Worm (Caenorhabditis elegans): ENCODE results near the gene rpl-35.
A peak's percentile ranks its signal among the peaks of the same experiment; 100 is the strongest.

The rpl-35 gene

DNA sequence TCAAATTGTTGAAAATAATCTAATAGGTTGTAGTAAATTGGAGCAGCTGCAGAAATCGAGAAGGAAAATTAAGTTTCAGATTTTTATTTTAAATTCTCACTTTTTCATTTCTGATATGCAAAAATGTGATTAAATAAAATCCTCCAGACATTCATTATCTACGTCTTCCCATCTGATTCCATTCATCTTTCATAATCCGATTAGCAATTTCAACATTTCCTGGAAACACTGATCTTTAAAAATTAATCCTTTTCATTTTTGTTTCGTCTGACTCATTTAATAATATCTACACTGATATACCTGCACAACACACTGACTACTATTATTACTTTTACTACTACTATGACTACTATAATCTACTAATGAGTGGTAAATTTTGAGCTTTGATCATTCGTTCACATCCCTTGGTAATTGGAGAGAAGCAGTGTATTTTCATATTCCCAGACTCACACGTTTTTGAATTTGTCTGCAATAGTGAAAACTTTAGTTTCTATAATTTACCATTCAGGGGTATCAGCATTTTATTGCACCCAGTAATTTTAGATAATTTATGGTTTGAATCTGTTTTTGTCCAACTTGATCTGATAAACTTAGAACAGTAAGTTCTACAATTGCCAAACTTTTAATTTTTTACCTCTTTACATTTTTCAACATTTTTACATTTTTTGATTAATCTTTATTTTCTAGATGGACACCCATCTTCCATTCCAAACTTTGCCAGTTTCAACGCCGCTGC is 15.9 kb upstream of the rpl-35 start, which contains the start of gene ceh-23:
ceh-23 (plus strand) TSS at position 686 of the 736 bp plus-strand sequence.
- TF ChIP-seq Y53G8AR.9 (GFP tag; conservative IDR thresholded peaks at IDR 0.05): no peak
- no peak for TF ChIP-seq K12H6.12 (tag; optimal IDR thresholded peaks at IDR 0.05)
- TF ChIP-seq ets-4 (GFP tag; optimal IDR thresholded peaks at IDR 0.05): no peak

DNA sequence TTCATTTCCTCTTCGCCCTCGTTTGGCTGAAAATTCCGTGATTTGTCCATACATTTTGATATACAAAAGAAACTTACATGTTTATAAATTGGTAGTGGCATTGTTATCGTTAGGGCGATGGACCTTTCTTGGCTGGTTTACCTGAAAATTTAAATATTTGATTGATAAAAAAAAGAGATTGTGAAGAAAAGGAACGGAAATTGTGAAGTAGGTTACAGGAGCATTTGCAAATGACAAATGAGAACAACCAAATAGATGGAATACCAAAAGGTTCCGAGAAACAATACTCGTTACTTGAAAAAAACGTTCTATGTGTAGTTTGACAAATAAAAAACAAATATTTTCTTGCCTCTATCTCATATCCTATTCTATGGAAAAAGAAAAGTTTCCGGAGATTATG is 11.4 kb upstream of the rpl-35 start, which contains the start of gene ZK652.8:
ZK652.8 (minus strand) TSS at position 101 of the 400 bp plus-strand sequence.
- no peak for TF ChIP-seq tlf-1 (GFP tag; optimal IDR thresholded peaks at IDR 0.05)
- no peak for TF ChIP-seq egl-18 (GFP tag; IDR thresholded peaks at IDR 0.05)
- no peak for TF ChIP-seq cebp-1 (GFP tag; IDR thresholded peaks at IDR 0.05)
- TF ChIP-seq cebp-1 (tag; optimal IDR thresholded peaks at IDR 0.05): no peak
- TF ChIP-seq Y56A3A.18 (GFP tag; IDR thresholded peaks at IDR 0.05): no peak
- no peak for TF ChIP-seq ceh-27 (GFP tag; optimal IDR thresholded peaks at IDR 0.05)
- TF ChIP-seq dpl-1 (GFP tag; optimal IDR thresholded peaks at IDR 0.05): no peak
- no peak for TF ChIP-seq tbx-9 (tag; optimal IDR thresholded peaks at IDR 0.05; ENCODE audit: borderline replicate concordance)
- TF ChIP-seq hlh-12 (tag; optimal IDR thresholded peaks at IDR 0.05): no peak
- no peak for TF ChIP-seq mes-4 (tag; optimal IDR thresholded peaks at IDR 0.05)
- TF ChIP-seq rcor-1 (GFP tag; IDR thresholded peaks at IDR 0.05): no peak
- TF ChIP-seq lsy-27 (tag; optimal IDR thresholded peaks at IDR 0.05; ENCODE audit: borderline replicate concordance, insufficient read depth): no peak
- no peak for TF ChIP-seq lsl-1 (GFP tag; optimal IDR thresholded peaks at IDR 0.05)
- no peak for TF ChIP-seq F55B11.4 (tag; optimal IDR thresholded peaks at IDR 0.05; ENCODE audit: borderline replicate concordance, insufficient read depth)
- TF ChIP-seq ztf-28 (GFP tag; IDR thresholded peaks at IDR 0.05): no peak
- TF ChIP-seq Y53F4B.3 (GFP tag; IDR thresholded peaks at IDR 0.05): no peak

DNA sequence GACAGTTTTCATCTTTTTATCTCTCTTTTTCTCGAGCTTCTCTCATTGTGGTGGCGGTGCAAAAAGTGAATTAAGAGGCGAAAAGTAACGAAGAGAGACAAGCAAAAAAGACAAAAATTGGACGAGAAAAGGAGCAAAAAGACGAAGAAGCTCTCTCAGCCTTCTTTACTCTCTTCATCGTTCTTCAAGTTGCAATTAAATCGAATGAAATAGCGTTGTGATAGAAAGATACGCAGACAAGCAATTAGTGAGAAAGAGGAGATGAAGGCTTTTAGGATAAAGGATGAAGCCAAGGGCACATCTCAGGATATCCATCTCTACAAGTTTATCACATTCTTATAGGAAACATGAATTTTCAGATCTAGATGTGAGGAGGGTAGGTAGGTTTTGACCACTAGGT is 6.8 kb upstream of the rpl-35 start:
- TF ChIP-seq egl-18 (GFP tag; IDR thresholded peaks at IDR 0.05): no peak
- no peak for TF ChIP-seq B0336.3 (GFP tag; IDR thresholded peaks at IDR 0.05)
- no peak for TF ChIP-seq unc-62 (GFP tag; optimal IDR thresholded peaks at IDR 0.05)
- TF ChIP-seq die-1 (tag; optimal IDR thresholded peaks at IDR 0.05): no peak
- TF ChIP-seq somi-1 (GFP tag; optimal IDR thresholded peaks at IDR 0.05): no peak
- no peak for TF ChIP-seq F39B2.1 (GFP tag; IDR thresholded peaks at IDR 0.05)
- no peak for TF ChIP-seq egl-44 (GFP tag; IDR thresholded peaks at IDR 0.05)
- no peak for TF ChIP-seq hsf-1 (GFP tag; IDR thresholded peaks at IDR 0.05)
- TF ChIP-seq attf-3 (GFP tag; conservative IDR thresholded peaks at IDR 0.05): no peak
- no peak for TF ChIP-seq aptf-3 (GFP tag; IDR thresholded peaks at IDR 0.05)
- no peak for TF ChIP-seq Y95B8A.8 (GFP tag; IDR thresholded peaks at IDR 0.05)
- TF ChIP-seq C17E4.6 (GFP tag; IDR thresholded peaks at IDR 0.05): no peak
- TF ChIP-seq unc-130 (GFP tag; optimal IDR thresholded peaks at IDR 0.05): no peak

DNA sequence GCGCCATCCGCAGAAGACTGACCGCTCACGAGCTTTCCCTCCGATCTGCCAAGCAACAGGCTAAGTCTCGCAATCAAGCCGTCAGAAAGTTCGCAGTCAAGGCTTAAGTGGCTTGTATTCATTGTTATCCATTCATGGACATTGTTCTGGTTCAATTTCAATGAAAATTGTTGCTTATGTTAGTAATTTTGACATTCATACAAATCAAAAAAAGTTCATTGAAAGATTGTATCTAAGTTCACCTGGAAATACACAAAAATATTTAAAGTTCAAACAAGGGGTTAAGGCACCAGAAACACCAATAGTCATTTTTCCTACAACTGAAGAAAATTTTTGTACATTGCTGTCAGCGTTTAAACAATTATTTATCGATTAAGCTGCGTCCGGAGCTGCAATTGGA is 534 bp downstream of the rpl-35 start:
- TF ChIP-seq akir-1 (GFP tag; optimal IDR thresholded peaks at IDR 0.05) (no peak), lag-1 (GFP tag; IDR thresholded peaks at IDR 0.05) (no peak), sdz-38 (tag; optimal IDR thresholded peaks at IDR 0.05) (no peak), egl-18 (GFP tag; IDR thresholded peaks at IDR 0.05) (no peak), pbrm-1 (GFP tag; IDR thresholded peaks at IDR 0.05) (peak; percentile 66; the same call in 1 of the 2 replicates), ceh-91 (GFP tag; IDR thresholded peaks at IDR 0.05) (no peak), gei-17 (GFP tag; optimal IDR thresholded peaks at IDR 0.05) (no peak), zfh-2 (GFP tag; conservative IDR thresholded peaks at IDR 0.05) (no peak), rec-8 (tag; optimal IDR thresholded peaks at IDR 0.05) (no peak), ceh-100 (GFP tag; IDR thresholded peaks at IDR 0.05) (peak; percentile 57), zim-3 (tag; optimal IDR thresholded peaks at IDR 0.05) (no peak), hlh-12 (tag; optimal IDR thresholded peaks at IDR 0.05) (no peak), C17E4.6 (GFP tag; IDR thresholded peaks at IDR 0.05) (0 out of 2 replicates have a peak, but pooled peaks have one; percentile 11), ztf-3 (GFP tag; optimal IDR thresholded peaks at IDR 0.05) (no peak), ccch-3 (GFP tag; optimal IDR thresholded peaks at IDR 0.05) (no peak), snpc-1.3 (tag; optimal IDR thresholded peaks at IDR 0.05; ENCODE audit: insufficient read depth) (peak; percentile 11)
